Worm (Caenorhabditis elegans): ENCODE results near the gene his-60.

ce11 chrIV:7488457-7488783 is 628 bp upstream of the his-60 start:
- no peak for TF ChIP-seq nhr-12 (tag; optimal IDR thresholded peaks at IDR 0.05)
- TF ChIP-seq nhr-77 (tag; optimal IDR thresholded peaks at IDR 0.05), result no peak
- TF ChIP-seq lin-39 (tag; optimal IDR thresholded peaks at IDR 0.05), result no peak
- TF ChIP-seq egl-27 (tag; optimal IDR thresholded peaks at IDR 0.05), result no peak
- no peak for TF ChIP-seq sem-4 (tag; optimal IDR thresholded peaks at IDR 0.05)
- TF ChIP-seq fos-1 (tag; optimal IDR thresholded peaks at IDR 0.05), result no peak
- no peak for TF ChIP-seq unc-62 (GFP tag; optimal IDR thresholded peaks at IDR 0.05)
- no peak for TF ChIP-seq mdl-1 (tag; optimal IDR thresholded peaks at IDR 0.05)
- no peak for TF ChIP-seq aly-2 (tag; optimal IDR thresholded peaks at IDR 0.05)
- TF ChIP-seq R02D3.7 (tag; optimal IDR thresholded peaks at IDR 0.05), result no peak
- no peak for TF ChIP-seq skn-1 (tag; optimal IDR thresholded peaks at IDR 0.05)

Data from whole organism, L2 larva.